Worm (Caenorhabditis elegans): ENCODE measurements around the gene C17A2.3.

ce11 chrII:3894755-3895154, 51.3 kb downstream of the C17A2.3 start, which contains the start of gene F53C3.7:
- TF ChIP-seq cog-1 (tag; optimal IDR thresholded peaks at IDR 0.05) = no peak
- TF ChIP-seq T22C8.4 (GFP tag; IDR thresholded peaks at IDR 0.05) = no peak
- TF ChIP-seq klf-2 (GFP tag; conservative IDR thresholded peaks at IDR 0.05) = no peak
- no peak for TF ChIP-seq tab-1 (GFP tag; IDR thresholded peaks at IDR 0.05)
- TF ChIP-seq ztf-29 (GFP tag; IDR thresholded peaks at IDR 0.05) = no peak
- TF ChIP-seq ztf-23 (GFP tag; IDR thresholded peaks at IDR 0.05) = no peak
- no peak for TF ChIP-seq flt-1 (GFP tag; IDR thresholded peaks at IDR 0.05)
- no peak for TF ChIP-seq ref-1 (GFP tag; conservative IDR thresholded peaks at IDR 0.05)
- no peak for TF ChIP-seq med-1 (GFP tag; optimal IDR thresholded peaks at IDR 0.05; ENCODE audit: insufficient read depth)
